Worm (Caenorhabditis elegans) whole organism, young adult: ENCODE results near the gene msp-50.

Source experiments
- F52B5.7 ChIP-seq: sonication (generic microtip); optimal IDR thresholded peaks from 2 replicates; lab custom pipeline; 2016; ENCODE audit warnings: mild to moderate bottlenecking, missing genetic modification characterization, missing compliant biosample characterization
- akir-1 ChIP-seq: fragments of 200-800 bp; sonication (Bioruptor generic); optimal IDR thresholded peaks from 2 replicates; lab custom pipeline; 2018; ENCODE audit warnings: mild to moderate bottlenecking, missing genetic modification characterization, moderate library complexity, missing compliant biosample characterization
- attf-3 ChIP-seq: fragments of 200-800 bp; sonication (Bioruptor generic); conservative IDR thresholded peaks from 2 replicates; pipeline ENCODE4 v1.3.6; 2022; ENCODE audit warnings: missing genetic modification reagents, missing genetic modification characterization, missing compliant biosample characterization
- egl-18 ChIP-seq: fragments of 200-800 bp; sonication (Bioruptor generic); IDR thresholded peaks from 2 replicates; pipeline ENCODE4 v1.3.6; 2022; ENCODE audit warnings: missing genetic modification reagents, missing genetic modification characterization, missing compliant biosample characterization
- nhr-179 ChIP-seq: sonication (generic microtip); optimal IDR thresholded peaks from 2 replicates; lab custom pipeline; 2016; ENCODE audit warnings: mild to moderate bottlenecking, missing genetic modification characterization, missing compliant biosample characterization
- tbp1 ChIP-seq: fragments of 200-800 bp; sonication (Bioruptor generic); optimal IDR thresholded peaks from 2 replicates; lab custom pipeline; 2018; ENCODE audit warnings: mild to moderate bottlenecking, missing genetic modification characterization, missing compliant biosample characterization

- TF ChIP-seq tbp1: peak; percentile 93
- TF ChIP-seq attf-3: no peak
- TF ChIP-seq egl-18 (GFP tag; lab: Robert Waterston, UW): no peak
- no peak for TF ChIP-seq nhr-179 (tag; lab: Kevin White, UChicago)
- TF ChIP-seq akir-1 (GFP tag; lab: Kevin White, UChicago): no peak
- no peak for TF ChIP-seq F52B5.7
Measured at ce11 chrII:5237699-5238098, 38.1 kb downstream of the msp-50 start.
